Fruit fly (Drosophila melanogaster): ENCODE data around the gene CG15465.
A peak's percentile ranks its signal among the peaks of the same experiment; 100 is the strongest.

CG15465 gene

dm6 chrX:5086724-5087660 is 1.4 kb downstream of the CG15465 start (continued):
- TF ChIP-seq Rx (GFP tag; IDR thresholded peaks at IDR 0.05) (0 out of 2 replicates have a peak, but pooled peaks have one; percentile 12), B-H1 (GFP tag; IDR thresholded peaks at IDR 0.05) (no peak), D (optimal IDR thresholded peaks at IDR 0.05) (no peak), D (GFP tag; optimal IDR thresholded peaks at IDR 0.05) (peak; percentile 50), CG1832 (GFP tag; optimal IDR thresholded peaks at IDR 0.05) (peak; percentile 19), her (GFP tag; optimal IDR thresholded peaks at IDR 0.05) (peak; percentile 48), jigr1 (GFP tag; IDR thresholded peaks at IDR 0.05) (no peak), hth (optimal IDR thresholded peaks at IDR 0.05) (no peak), klu (GFP tag; IDR thresholded peaks at IDR 0.05) (0 out of 2 replicates have a peak, but pooled peaks have one; percentile 15), CG13894 (tag; optimal IDR thresholded peaks at IDR 0.05) (no peak), CG34422 (GFP tag; IDR thresholded peaks at IDR 0.05) (no peak), CG18262 (tag; optimal IDR thresholded peaks at IDR 0.05) (peak; percentile 82), CG3995 (GFP tag; optimal IDR thresholded peaks at IDR 0.05) (no peak), ato (GFP tag; IDR thresholded peaks at IDR 0.05; ENCODE audit: partially characterized antibody) (no peak), CG17359 (tag; optimal IDR thresholded peaks at IDR 0.05) (peak; percentile 45), CG17328 (GFP tag; IDR thresholded peaks at IDR 0.05) (no peak), seq (GFP tag; IDR thresholded peaks at IDR 0.05) (no peak; the same call in 1 of the 2 replicates), CG12744 (GFP tag; optimal IDR thresholded peaks at IDR 0.05) (peak; percentile 3), CG10267 (tag; optimal IDR thresholded peaks at IDR 0.05) (peak; percentile 57), CG9609 (GFP tag; optimal IDR thresholded peaks at IDR 0.05) (peak; percentile 50), HHEX (GFP tag; optimal IDR thresholded peaks at IDR 0.05) (peak; percentile 53), CG4617 (GFP tag; optimal IDR thresholded peaks at IDR 0.05; ENCODE audit: borderline replicate concordance) (no peak), dimm (GFP tag; IDR thresholded peaks at IDR 0.05) (no peak), Sin3A (optimal IDR thresholded peaks at IDR 0.05) (no peak), CG12299 (tag; optimal IDR thresholded peaks at IDR 0.05) (no peak), crc (GFP tag; optimal IDR thresholded peaks at IDR 0.05) (peak; percentile 47), dmrt11E (tag; optimal IDR thresholded peaks at IDR 0.05) (peak; percentile 49), CG17186 (GFP tag; optimal IDR thresholded peaks at IDR 0.05) (no peak), CG9817 (tag; optimal IDR thresholded peaks at IDR 0.05) (peak; percentile 32), CG3726 (GFP tag; IDR thresholded peaks at IDR 0.05) (no peak), salm (tag; optimal IDR thresholded peaks at IDR 0.05) (no peak), nom (GFP tag; optimal IDR thresholded peaks at IDR 0.05) (peak; percentile 91), HLHmδ (GFP tag; optimal IDR thresholded peaks at IDR 0.05) (no peak), CG7963 (GFP tag; IDR thresholded peaks at IDR 0.05; ENCODE audit: partially characterized antibody) (no peak), eyg (GFP tag; optimal IDR thresholded peaks at IDR 0.05) (no peak), CG18599 (GFP tag; optimal IDR thresholded peaks at IDR 0.05) (peak; percentile 45), Side (GFP tag; optimal IDR thresholded peaks at IDR 0.05) (peak; percentile 2), ind (GFP tag; optimal IDR thresholded peaks at IDR 0.05) (peak; percentile 53), Poxn (GFP tag; IDR thresholded peaks at IDR 0.05) (no peak), Dp (GFP tag; optimal IDR thresholded peaks at IDR 0.05) (no peak), Dref (GFP tag; IDR thresholded peaks at IDR 0.05) (no peak), BEAF-32 (GFP tag; optimal IDR thresholded peaks at IDR 0.05) (no peak), NC2α (GFP tag; optimal IDR thresholded peaks at IDR 0.05) (no peak), inv (GFP tag; IDR thresholded peaks at IDR 0.05; ENCODE audit: partially characterized antibody) (no peak), MBD-R2 (GFP tag; IDR thresholded peaks at IDR 0.05) (no peak), CG14710 (tag; optimal IDR thresholded peaks at IDR 0.05) (peak; percentile 44), grau (tag; optimal IDR thresholded peaks at IDR 0.05) (peak; percentile 67), Awh (GFP tag; IDR thresholded peaks at IDR 0.05) (no peak), Oli (tag; optimal IDR thresholded peaks at IDR 0.05) (peak; percentile 77)
